Fruit fly (Drosophila melanogaster) whole organism: ENCODE data around the gene Cep97.

Experiments
- CG8478 ChIP-seq: fragments of >200 bp; optimal IDR thresholded peaks from 2 replicates; lab custom pipeline; 2018; ENCODE audit warnings: inconsistent platforms
- psq ChIP-seq: fragments of >200 bp; optimal IDR thresholded peaks from 2 replicates; lab custom pipeline; 2017

DNA sequence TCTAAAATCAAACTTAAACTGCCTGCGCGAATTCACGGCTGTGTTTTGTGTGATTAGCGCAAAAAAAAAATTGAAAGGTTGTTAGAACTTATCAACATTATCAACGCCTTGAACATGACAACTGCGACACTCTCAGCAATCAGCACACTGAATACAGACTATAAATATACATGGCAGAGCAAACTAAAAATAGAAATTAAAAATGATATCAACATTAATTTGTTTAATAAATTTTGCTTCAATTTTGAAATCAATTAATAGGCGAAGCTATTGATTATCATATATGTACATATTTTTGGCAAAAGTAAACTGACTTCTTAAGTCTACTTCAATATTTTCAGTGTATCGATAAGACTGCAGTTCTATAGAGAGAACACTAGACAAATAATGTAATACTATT is 12.6 kb downstream of the Cep97 start:
- TF ChIP-seq psq (lab: Kevin White, UChicago) (no peak), CG8478 (lab: Kevin White, UChicago) (no peak)
